Worm (Caenorhabditis elegans): ENCODE measurements around the gene mtg-1.

DNA sequence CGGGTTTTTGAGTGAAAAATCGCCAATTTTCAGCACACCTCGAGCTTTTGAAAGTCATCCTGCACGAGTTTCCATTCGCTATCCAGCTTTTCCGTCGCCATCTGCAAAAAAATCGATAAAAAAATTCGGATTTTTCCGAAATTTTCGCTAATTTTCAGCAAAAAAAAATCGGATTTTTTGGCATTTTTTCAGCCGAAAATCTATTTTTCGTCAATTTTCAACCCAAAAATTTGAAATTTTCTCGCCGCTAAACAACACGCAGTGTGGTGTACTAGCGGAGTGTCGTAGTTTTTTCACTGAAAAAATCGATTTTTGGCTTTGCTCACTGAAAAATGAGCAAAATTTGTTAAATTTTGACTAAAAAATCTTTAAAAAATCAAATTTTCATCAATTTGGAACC lies 15.7 kb upstream of the mtg-1 start, which contains the start of gene tmem-120:
- TF ChIP-seq nhr-6 (tag; optimal IDR thresholded peaks at IDR 0.05) (no peak), nhr-25 (tag; optimal IDR thresholded peaks at IDR 0.05) (no peak), sma-9 (GFP tag; optimal IDR thresholded peaks at IDR 0.05) (no peak), sma-9 (tag; optimal IDR thresholded peaks at IDR 0.05) (no peak), unc-62 (GFP tag; optimal IDR thresholded peaks at IDR 0.05) (no peak), ceh-16 (tag; optimal IDR thresholded peaks at IDR 0.05) (no peak), ztf-4 (tag; optimal IDR thresholded peaks at IDR 0.05) (no peak), ceh-82 (tag; optimal IDR thresholded peaks at IDR 0.05) (no peak), nhr-237 (tag; optimal IDR thresholded peaks at IDR 0.05) (no peak), elt-3 (tag; optimal IDR thresholded peaks at IDR 0.05) (no peak), nhr-77 (tag; optimal IDR thresholded peaks at IDR 0.05) (no peak), unc-39 (tag; optimal IDR thresholded peaks at IDR 0.05) (no peak), mdl-1 (tag; optimal IDR thresholded peaks at IDR 0.05) (no peak), ztf-11 (tag; optimal IDR thresholded peaks at IDR 0.05) (no peak), nhr-23 (tag; optimal IDR thresholded peaks at IDR 0.05) (no peak)
